Fruit fly (Drosophila melanogaster) whole organism, adult: ENCODE results near the gene CG6770.

Source experiments
- CG12768 ChIP-seq: fragments of 200-800 bp; sonication (Bioruptor generic); optimal IDR thresholded peaks from 2 replicates; lab custom pipeline; 2017; ENCODE audit warnings: missing biosample characterization, missing genetic modification characterization, mild to moderate bottlenecking, moderate library complexity, missing genetic modification reagents
- CG14711 ChIP-seq: fragments of 200-800 bp; sonication (Bioruptor generic); optimal IDR thresholded peaks from 2 replicates; lab custom pipeline; 2018; ENCODE audit warnings: missing biosample characterization, mild to moderate bottlenecking, missing genetic modification characterization, moderate library complexity
- CG7045 ChIP-seq: fragments of 200-800 bp; sonication (Bioruptor generic); optimal IDR thresholded peaks from 2 replicates; lab custom pipeline; 2017; ENCODE audit warnings: missing biosample characterization, mild to moderate bottlenecking, missing genetic modification characterization
- CG7101 ChIP-seq: fragments of 200-800 bp; sonication (Bioruptor generic); optimal IDR thresholded peaks from 2 replicates; lab custom pipeline; 2018; ENCODE audit warnings: missing biosample characterization, mild to moderate bottlenecking, missing genetic modification characterization, moderate library complexity
- Clk ChIP-seq: fragments of 200-800 bp; sonication (Bioruptor generic); optimal IDR thresholded peaks from 2 replicates; lab custom pipeline; 2017; ENCODE audit warnings: missing biosample characterization, missing genetic modification characterization
- Crg-1 ChIP-seq: fragments of 200-800 bp; sonication (Bioruptor generic); optimal IDR thresholded peaks from 2 replicates; lab custom pipeline; 2016; ENCODE audit warnings: missing biosample characterization, missing genetic modification characterization
- Hr96 ChIP-seq: fragments of 200-800 bp; sonication (Bioruptor generic); optimal IDR thresholded peaks from 2 replicates; lab custom pipeline; 2016; ENCODE audit warnings: missing biosample characterization, missing genetic modification characterization
- Mnt ChIP-seq: fragments of 200-800 bp; sonication (Bioruptor generic); optimal IDR thresholded peaks from 2 replicates; lab custom pipeline; 2016; ENCODE audit warnings: missing biosample characterization, mild to moderate bottlenecking, missing genetic modification characterization
- cic ChIP-seq: fragments of 200-800 bp; sonication (Bioruptor generic); optimal IDR thresholded peaks from 2 replicates; lab custom pipeline; 2017; ENCODE audit warnings: missing biosample characterization, mild to moderate bottlenecking, missing genetic modification characterization, moderate library complexity
- cnc ChIP-seq, 2 experiments: fragments of >200 bp; optimal IDR thresholded peaks; 2 replicates each; lab custom pipeline; 2017
- kay ChIP-seq: fragments of 200-800 bp; sonication (Bioruptor generic); peaks from one replicate; lab custom pipeline; 2016; ENCODE audit warnings: missing biosample characterization, missing genetic modification characterization, borderline replicate concordance
- ovo ChIP-seq: fragments of 200-800 bp; sonication (Bioruptor generic); optimal IDR thresholded peaks from 2 replicates; lab custom pipeline; 2016; ENCODE audit warnings: missing biosample characterization, missing genetic modification characterization
- pad ChIP-seq: fragments of 200-800 bp; sonication (Bioruptor generic); optimal IDR thresholded peaks from 3 replicates; lab custom pipeline; 2017; ENCODE audit warnings: missing biosample characterization, missing genetic modification characterization, mild to moderate bottlenecking, moderate library complexity, missing genetic modification reagents
- toe ChIP-seq: fragments of 200-800 bp; sonication (Bioruptor generic); optimal IDR thresholded peaks from 2 replicates; lab custom pipeline; 2016; ENCODE audit warnings: missing biosample characterization, missing genetic modification characterization

- TF ChIP-seq Clk (GFP tag; lab: Kevin White, UChicago) (no peak), CG7101 (tag; lab: Kevin White, UChicago) (no peak), Mnt (no peak), pad (GFP tag; lab: Kevin White, UChicago) (peak; percentile 93), cic (GFP tag; lab: Kevin White, UChicago) (peak; percentile 6), kay (GFP tag; lab: Kevin White, UChicago) (no peak), cnc (optimal IDR thresholded peaks at IDR 0.05; lab: Kevin White, UChicago) (no peak), CG14711 (tag; lab: Kevin White, UChicago) (no peak), Hr96 (GFP tag; lab: Kevin White, UChicago) (no peak), CG12768 (GFP tag; lab: Kevin White, UChicago) (peak; percentile 67), CG7045 (GFP tag; lab: Kevin White, UChicago) (no peak), Crg-1 (GFP tag; lab: Kevin White, UChicago) (peak; percentile 35), toe (no peak), ovo (peak; percentile 60)
These were observed 40.2 kb downstream of the CG6770 start for dm6 chr2L:12005436-12006396.
